Worm (Caenorhabditis elegans): ENCODE measurements around the gene T24H7.8.

- TF ChIP-seq dao-5 (tag; optimal IDR thresholded peaks at IDR 0.05), result no peak
- no peak for TF ChIP-seq him-1 (tag; optimal IDR thresholded peaks at IDR 0.05)
- peak; percentile 29 for TF ChIP-seq W03F9.2 (tag; optimal IDR thresholded peaks at IDR 0.05)
Measured at ce11 chrII:6269805-6270414, 28.1 kb downstream of the T24H7.8 start, which contains the start of gene F13H8.2.
